Worm (Caenorhabditis elegans): ENCODE measurements around the gene unc-77.

The unc-77 gene

ce11 chrIV:6172959-6173358 is 10.7 kb downstream of the unc-77 start:
- no peak for TF ChIP-seq sem-4 (tag; optimal IDR thresholded peaks at IDR 0.05)
- TF ChIP-seq unc-39 (tag; optimal IDR thresholded peaks at IDR 0.05), result no peak
- no peak for TF ChIP-seq unc-62 (GFP tag; optimal IDR thresholded peaks at IDR 0.05)
- no peak for TF ChIP-seq nhr-10 (tag; optimal IDR thresholded peaks at IDR 0.05)
- TF ChIP-seq lin-11 (tag; optimal IDR thresholded peaks at IDR 0.05), result no peak
- TF ChIP-seq sma-9 (GFP tag; optimal IDR thresholded peaks at IDR 0.05), result no peak
- TF ChIP-seq sma-9 (tag; optimal IDR thresholded peaks at IDR 0.05), result no peak
- TF ChIP-seq R02D3.7 (tag; optimal IDR thresholded peaks at IDR 0.05), result no peak
- TF ChIP-seq ama-1 (optimal IDR thresholded peaks at IDR 0.05), result no peak
- no peak for TF ChIP-seq snpc-4 (tag; optimal IDR thresholded peaks at IDR 0.05)
- no peak for TF ChIP-seq lin-39 (tag; optimal IDR thresholded peaks at IDR 0.05)
- TF ChIP-seq nhr-23 (tag; optimal IDR thresholded peaks at IDR 0.05), result no peak
- no peak for TF ChIP-seq skn-1 (tag; optimal IDR thresholded peaks at IDR 0.05)
- TF ChIP-seq nhr-129 (tag; optimal IDR thresholded peaks at IDR 0.05), result no peak
- no peak for TF ChIP-seq ceh-16 (tag; optimal IDR thresholded peaks at IDR 0.05)
- no peak for TF ChIP-seq ztf-11 (tag; optimal IDR thresholded peaks at IDR 0.05)
- TF ChIP-seq nhr-12 (tag; optimal IDR thresholded peaks at IDR 0.05), result no peak

ce11 chrIV:6165787-6166186 is 17.9 kb downstream of the unc-77 start:
- TF ChIP-seq ceh-82 (tag; optimal IDR thresholded peaks at IDR 0.05), result no peak
- no peak for TF ChIP-seq unc-55 (GFP tag; optimal IDR thresholded peaks at IDR 0.05)
- no peak for TF ChIP-seq sma-3 (GFP tag; optimal IDR thresholded peaks at IDR 0.05)
- TF ChIP-seq elt-1 (tag; optimal IDR thresholded peaks at IDR 0.05), result no peak
- no peak for TF ChIP-seq alr-1 (tag; optimal IDR thresholded peaks at IDR 0.05)
- TF ChIP-seq ZK546.5 (tag; optimal IDR thresholded peaks at IDR 0.05), result no peak
- TF ChIP-seq peb-1 (tag; optimal IDR thresholded peaks at IDR 0.05), result no peak

DNA sequence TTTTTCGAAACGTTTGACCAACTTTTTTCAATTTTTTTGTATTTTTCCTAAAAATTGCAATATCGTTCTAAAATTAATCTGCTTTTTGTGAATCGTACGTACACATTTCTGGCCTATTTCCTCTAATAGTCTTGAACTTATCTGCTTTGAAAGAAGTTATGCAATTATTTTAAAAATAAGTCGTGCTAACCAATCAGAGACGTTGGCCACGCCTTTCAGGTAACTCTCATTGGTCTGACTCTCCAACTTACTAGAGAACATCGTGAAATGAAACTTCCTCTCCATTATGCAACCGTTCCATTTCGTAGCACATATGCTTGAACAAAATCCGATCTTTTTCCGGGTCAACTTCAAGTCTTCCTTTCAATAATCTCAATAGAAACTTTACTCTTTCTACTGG is 24.0 kb downstream of the unc-77 start:
- TF ChIP-seq zag-1 (tag; optimal IDR thresholded peaks at IDR 0.05) (no peak), egl-27 (tag; optimal IDR thresholded peaks at IDR 0.05) (no peak), lin-11 (tag; optimal IDR thresholded peaks at IDR 0.05) (no peak), sma-9 (GFP tag; optimal IDR thresholded peaks at IDR 0.05) (no peak), sma-9 (tag; optimal IDR thresholded peaks at IDR 0.05) (no peak), nhr-12 (tag; optimal IDR thresholded peaks at IDR 0.05) (no peak), nhr-25 (tag; optimal IDR thresholded peaks at IDR 0.05) (no peak)

ce11 chrIV:6156833-6157232 is 26.8 kb downstream of the unc-77 start, which contains the start of gene C11D2.4:
TSS of gene C11D2.4 (minus strand) at chrIV:6156960.
- TF ChIP-seq fos-1 (tag; optimal IDR thresholded peaks at IDR 0.05) (no peak), elt-3 (tag; optimal IDR thresholded peaks at IDR 0.05) (no peak), nhr-21 (tag; optimal IDR thresholded peaks at IDR 0.05) (no peak), elt-1 (tag; optimal IDR thresholded peaks at IDR 0.05) (no peak), peb-1 (tag; optimal IDR thresholded peaks at IDR 0.05) (no peak), nhr-129 (tag; optimal IDR thresholded peaks at IDR 0.05) (no peak), lin-11 (tag; optimal IDR thresholded peaks at IDR 0.05) (no peak), nhr-237 (tag; optimal IDR thresholded peaks at IDR 0.05) (no peak), ceh-16 (tag; optimal IDR thresholded peaks at IDR 0.05) (no peak), dmd-4 (tag; optimal IDR thresholded peaks at IDR 0.05) (no peak), lin-13 (GFP tag; optimal IDR thresholded peaks at IDR 0.05) (peak; percentile 50), snpc-4 (tag; optimal IDR thresholded peaks at IDR 0.05) (no peak), nhr-23 (tag; optimal IDR thresholded peaks at IDR 0.05) (no peak), unc-62 (GFP tag; optimal IDR thresholded peaks at IDR 0.05) (no peak), R02D3.7 (tag; optimal IDR thresholded peaks at IDR 0.05) (no peak), ztf-11 (tag; optimal IDR thresholded peaks at IDR 0.05) (no peak), zag-1 (tag; optimal IDR thresholded peaks at IDR 0.05) (no peak), blmp-1 (tag; optimal IDR thresholded peaks at IDR 0.05; ENCODE audit: insufficient read depth) (no peak), aly-2 (tag; optimal IDR thresholded peaks at IDR 0.05) (no peak), mab-5 (tag; optimal IDR thresholded peaks at IDR 0.05) (no peak), sma-3 (GFP tag; optimal IDR thresholded peaks at IDR 0.05) (peak; percentile 46), mdl-1 (tag; optimal IDR thresholded peaks at IDR 0.05) (no peak), lin-39 (tag; optimal IDR thresholded peaks at IDR 0.05) (no peak), ztf-4 (tag; optimal IDR thresholded peaks at IDR 0.05) (peak; percentile 24), gmeb-1 (tag; optimal IDR thresholded peaks at IDR 0.05) (peak; percentile 67), nhr-12 (tag; optimal IDR thresholded peaks at IDR 0.05) (no peak), ztf-1 (GFP tag; conservative IDR thresholded peaks at IDR 0.05) (no peak), unc-55 (GFP tag; optimal IDR thresholded peaks at IDR 0.05) (peak; percentile 59), ZK546.5 (tag; optimal IDR thresholded peaks at IDR 0.05) (no peak), F13H6.1 (tag; optimal IDR thresholded peaks at IDR 0.05) (peak; percentile 2), lsy-2 (tag; optimal IDR thresholded peaks at IDR 0.05) (peak; percentile 13 to 72), nhr-11 (tag; optimal IDR thresholded peaks at IDR 0.05) (no peak), C34F6.9 (tag; optimal IDR thresholded peaks at IDR 0.05) (peak; percentile 66), mbf-1 (tag; optimal IDR thresholded peaks at IDR 0.05) (no peak), sma-9 (GFP tag; optimal IDR thresholded peaks at IDR 0.05) (peak; percentile 26), sma-9 (tag; optimal IDR thresholded peaks at IDR 0.05) (no peak), Y55F3AM.14 (GFP tag; optimal IDR thresholded peaks at IDR 0.05) (no peak), sem-4 (tag; optimal IDR thresholded peaks at IDR 0.05) (no peak), nhr-10 (tag; optimal IDR thresholded peaks at IDR 0.05) (no peak), ceh-82 (tag; optimal IDR thresholded peaks at IDR 0.05) (no peak), nhr-6 (tag; optimal IDR thresholded peaks at IDR 0.05) (no peak)

Measured in whole organism, L2 larva.